Worm (Caenorhabditis elegans): ENCODE measurements around the gene rmd-6.

ce11 chrIV:5031346-5031745 lies 37.3 kb upstream of the rmd-6 start:
- no peak for TF ChIP-seq ceh-48 (tag; optimal IDR thresholded peaks at IDR 0.05)
- no peak for TF ChIP-seq elt-4 (tag; optimal IDR thresholded peaks at IDR 0.05)

Data from whole organism, late embryonic.